Fruit fly (Drosophila melanogaster): ENCODE data around the gene sw.

dm6 chrX:20251586-20252160 is 15.5 kb upstream of the sw start:
- TF ChIP-seq h (optimal IDR thresholded peaks at IDR 0.05) (no peak), Sin3A (optimal IDR thresholded peaks at IDR 0.05) (no peak)
